Fruit fly (Drosophila melanogaster): ENCODE measurements around the gene Gba1a.

DNA sequence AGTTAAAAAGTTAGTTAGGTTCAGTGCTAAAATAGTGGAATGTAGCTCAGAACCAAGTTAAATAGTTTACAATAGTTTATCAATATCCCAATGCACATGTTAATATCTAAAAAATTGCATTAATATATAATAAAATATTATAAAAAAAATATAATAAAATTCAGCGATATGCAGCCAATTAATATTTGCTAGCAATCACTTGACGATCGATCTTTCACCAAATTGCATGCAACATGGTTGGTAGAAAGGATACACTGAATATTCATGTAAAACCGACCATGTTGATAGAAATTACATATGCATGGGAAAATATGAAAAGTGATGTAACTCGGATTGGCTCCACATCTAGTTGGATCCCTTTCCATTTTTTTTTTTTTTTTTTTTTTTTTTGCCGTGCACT lies 24.8 kb upstream of the Gba1a start:
- TF ChIP-seq fd3F (GFP tag; optimal IDR thresholded peaks at IDR 0.05) (no peak), Nf-YA (GFP tag; IDR thresholded peaks at IDR 0.05) (no peak), ind (GFP tag; optimal IDR thresholded peaks at IDR 0.05) (no peak), nom (GFP tag; optimal IDR thresholded peaks at IDR 0.05) (no peak), CG3281 (GFP tag; optimal IDR thresholded peaks at IDR 0.05) (no peak), Spps (tag; optimal IDR thresholded peaks at IDR 0.05) (no peak)
